Fruit fly (Drosophila melanogaster): Measurements from ENCODE around the gene CG4186.
A peak's percentile ranks its signal among the peaks of the same experiment; 100 is the strongest.

Gene CG4186

dm6 chr3L:20769350-20769749 is at the start of gene CG4186, which contains the start of gene CG4074 (continued):
- TF ChIP-seq CG31365 (tag; optimal IDR thresholded peaks at IDR 0.05) (no peak), Ets97D (GFP tag; optimal IDR thresholded peaks at IDR 0.05) (peak; percentile 68), prd (optimal IDR thresholded peaks at IDR 0.05) (no peak), prd (GFP tag; IDR thresholded peaks at IDR 0.05) (no peak), peb (GFP tag; IDR thresholded peaks at IDR 0.05) (no peak), bigmax (GFP tag; optimal IDR thresholded peaks at IDR 0.05) (no peak), Dip2 (GFP tag; IDR thresholded peaks at IDR 0.05) (no peak), CG10462 (GFP tag; optimal IDR thresholded peaks at IDR 0.05) (no peak), BEAF-32 (GFP tag; optimal IDR thresholded peaks at IDR 0.05) (peak; percentile 37), onecut (GFP tag; IDR thresholded peaks at IDR 0.05) (no peak), CG32767 (GFP tag; IDR thresholded peaks at IDR 0.05) (no peak), pzg (GFP tag; optimal IDR thresholded peaks at IDR 0.05) (peak; percentile 65), Asciz (GFP tag; optimal IDR thresholded peaks at IDR 0.05) (no peak), shn (GFP tag; optimal IDR thresholded peaks at IDR 0.05) (no peak), Dbx (GFP tag; IDR thresholded peaks at IDR 0.05) (no peak), CG6175 (GFP tag; IDR thresholded peaks at IDR 0.05) (no peak), sisA (GFP tag; IDR thresholded peaks at IDR 0.05) (no peak), CG11247 (GFP tag; IDR thresholded peaks at IDR 0.05) (no peak), Atf3 (GFP tag; optimal IDR thresholded peaks at IDR 0.05) (no peak), CG7357 (GFP tag; IDR thresholded peaks at IDR 0.05) (no peak), Oaz (GFP tag; IDR thresholded peaks at IDR 0.05) (no peak), Stat92E (GFP tag; optimal IDR thresholded peaks at IDR 0.05) (no peak), Mad (GFP tag; optimal IDR thresholded peaks at IDR 0.05) (no peak), ftz-f1 (GFP tag; optimal IDR thresholded peaks at IDR 0.05) (no peak), CG11093 (GFP tag; IDR thresholded peaks at IDR 0.05) (no peak), CG3407 (GFP tag; optimal IDR thresholded peaks at IDR 0.05) (no peak), HLH3B (GFP tag; IDR thresholded peaks at IDR 0.05) (no peak), CG1529 (GFP tag; optimal IDR thresholded peaks at IDR 0.05) (no peak), CG8290 (GFP tag; optimal IDR thresholded peaks at IDR 0.05) (peak; percentile 11), CG8290 (tag; optimal IDR thresholded peaks at IDR 0.05) (no peak), trh (GFP tag; optimal IDR thresholded peaks at IDR 0.05) (no peak), Aef1 (GFP tag; IDR thresholded peaks at IDR 0.05) (no peak), Hr39 (optimal IDR thresholded peaks at IDR 0.05) (no peak), tap (tag; optimal IDR thresholded peaks at IDR 0.05) (no peak), Side (GFP tag; optimal IDR thresholded peaks at IDR 0.05) (no peak), HHEX (GFP tag; optimal IDR thresholded peaks at IDR 0.05) (no peak), hth (optimal IDR thresholded peaks at IDR 0.05) (no peak), Hey (tag; optimal IDR thresholded peaks at IDR 0.05) (no peak), CG13287 (GFP tag; IDR thresholded peaks at IDR 0.05; ENCODE audit: partially characterized antibody) (peak; percentile 62), sens (GFP tag) (no peak), ash1 (GFP tag; optimal IDR thresholded peaks at IDR 0.05) (no peak), CG30020 (tag; optimal IDR thresholded peaks at IDR 0.05) (peak; percentile 17), Adf1 (GFP tag; IDR thresholded peaks at IDR 0.05) (no peak), CG10366 (GFP tag; IDR thresholded peaks at IDR 0.05) (no peak), lov (optimal IDR thresholded peaks at IDR 0.05) (no peak), lov (GFP tag; IDR thresholded peaks at IDR 0.05) (no peak), Xrp1 (GFP tag; IDR thresholded peaks at IDR 0.05) (no peak), HLHmδ (GFP tag; optimal IDR thresholded peaks at IDR 0.05) (no peak), HmgZ (tag; optimal IDR thresholded peaks at IDR 0.05) (peak; percentile 25), Six4 (GFP tag; optimal IDR thresholded peaks at IDR 0.05) (no peak), ato (GFP tag; IDR thresholded peaks at IDR 0.05; ENCODE audit: partially characterized antibody) (no peak), Trl (optimal IDR thresholded peaks at IDR 0.05) (peak in 1 of 2 experiments; percentile 9), Trl (GFP tag; optimal IDR thresholded peaks at IDR 0.05) (no peak), eyg (GFP tag; optimal IDR thresholded peaks at IDR 0.05) (no peak), CG4707 (GFP tag; optimal IDR thresholded peaks at IDR 0.05) (no peak)
